Fruit fly (Drosophila melanogaster) whole organism, embryonic: ENCODE results near the gene CG42553.
A peak's percentile ranks its signal among the peaks of the same experiment; 100 is the strongest.

Source experiments
- BEAF-32 ChIP-seq: fragments of 200-800 bp; sonication (Bioruptor generic); optimal IDR thresholded peaks from 3 replicates; lab custom pipeline; 2017; ENCODE audit warnings: missing biosample characterization, missing genetic modification characterization, mild to moderate bottlenecking, moderate library complexity, missing genetic modification reagents
- CG10654 ChIP-seq: fragments of 200-800 bp; sonication (Bioruptor generic); optimal IDR thresholded peaks from 2 replicates; lab custom pipeline; 2016; ENCODE audit warnings: missing biosample characterization, missing genetic modification characterization
- CG11085 ChIP-seq: fragments of 200-800 bp; sonication (Bioruptor generic); IDR thresholded peaks from 2 replicates; pipeline ENCODE4 v1.3.6; 2022; ENCODE audit warnings: missing biosample characterization, missing genetic modification characterization
- CG12391 ChIP-seq: fragments of 200-800 bp; sonication (Bioruptor generic); optimal IDR thresholded peaks from 3 replicates; lab custom pipeline; 2018; ENCODE audit warnings: missing biosample characterization, mild to moderate bottlenecking, missing genetic modification characterization, moderate library complexity
- CG12659 ChIP-seq: fragments of 200-800 bp; sonication (Bioruptor generic); optimal IDR thresholded peaks from 3 replicates; lab custom pipeline; 2017; ENCODE audit warnings: mild to moderate bottlenecking, missing biosample characterization, missing genetic modification reagents, missing genetic modification characterization
- CG13296 ChIP-seq: fragments of 200-800 bp; sonication (Bioruptor generic); optimal IDR thresholded peaks from 3 replicates; lab custom pipeline; 2018; ENCODE audit warnings: missing biosample characterization, mild to moderate bottlenecking, missing genetic modification characterization
- CG16813 ChIP-seq: fragments of 200-800 bp; sonication (Bioruptor generic); IDR thresholded peaks from 3 replicates; pipeline ENCODE4 v1.3.6; 2022; ENCODE audit warnings: missing biosample characterization, missing genetic modification characterization; ENCODE audit not compliant: partially characterized antibody
- CG17361 ChIP-seq: fragments of 200-800 bp; sonication (Bioruptor generic); IDR thresholded peaks from 3 replicates; pipeline ENCODE4 v1.3.6; 2022; ENCODE audit warnings: missing biosample characterization, missing genetic modification characterization
- CG17829 ChIP-seq: fragments of 200-800 bp; optimal IDR thresholded peaks from 2 replicates; lab custom pipeline; 2019; ENCODE audit warnings: missing biosample characterization, mild to moderate bottlenecking, missing genetic modification characterization, moderate library complexity
- CG31365 ChIP-seq: fragments of 200-800 bp; sonication (Bioruptor generic); optimal IDR thresholded peaks from 2 replicates; lab custom pipeline; 2018; ENCODE audit warnings: missing biosample characterization, mild to moderate bottlenecking, missing genetic modification characterization
- CG31441 ChIP-seq: fragments of 200-800 bp; sonication (Bioruptor generic); IDR thresholded peaks from 2 replicates; pipeline ENCODE4 v1.3.6; 2022; ENCODE audit warnings: missing biosample characterization, missing genetic modification characterization
- CG33213 ChIP-seq: fragments of 200-800 bp; sonication (Bioruptor generic); optimal IDR thresholded peaks from 3 replicates; lab custom pipeline; 2016; ENCODE audit warnings: missing biosample characterization, missing genetic modification characterization
- CG33557 ChIP-seq: fragments of 200-800 bp; sonication (Bioruptor generic); optimal IDR thresholded peaks from 2 replicates; lab custom pipeline; 2019; ENCODE audit warnings: missing biosample characterization, mild to moderate bottlenecking, missing genetic modification characterization, moderate library complexity
- CG42726 ChIP-seq: fragments of 200-800 bp; sonication (Bioruptor generic); IDR thresholded peaks from 2 replicates; pipeline ENCODE4 v1.3.6; 2022; ENCODE audit warnings: missing biosample characterization, missing genetic modification characterization; ENCODE audit not compliant: partially characterized antibody
- CG4424 ChIP-seq: fragments of 200-800 bp; sonication (Bioruptor generic); optimal IDR thresholded peaks from 3 replicates; lab custom pipeline; 2016; ENCODE audit warnings: missing biosample characterization, missing genetic modification characterization
- CG4820 ChIP-seq: fragments of 200-800 bp; sonication (Bioruptor generic); optimal IDR thresholded peaks from 3 replicates; lab custom pipeline; 2016; ENCODE audit warnings: missing biosample characterization, missing genetic modification characterization
- CG5953 ChIP-seq: fragments of 200-800 bp; sonication (Bioruptor generic); IDR thresholded peaks from 2 replicates; pipeline ENCODE4 v1.3.6; 2022; ENCODE audit warnings: missing biosample characterization, missing genetic modification characterization
- CG6813 ChIP-seq: fragments of 200-800 bp; sonication (Bioruptor generic); optimal IDR thresholded peaks from 2 replicates; lab custom pipeline; 2017; ENCODE audit warnings: missing biosample characterization, missing genetic modification characterization, mild to moderate bottlenecking, moderate library complexity, missing genetic modification reagents
- CG7271 ChIP-seq: fragments of 200-800 bp; sonication (Bioruptor generic); optimal IDR thresholded peaks from 2 replicates; lab custom pipeline; 2018; ENCODE audit warnings: missing biosample characterization, mild to moderate bottlenecking, missing genetic modification characterization, moderate library complexity
- CG7556 ChIP-seq: fragments of 200-800 bp; sonication (Bioruptor generic); optimal IDR thresholded peaks from 2 replicates; lab custom pipeline; 2017; ENCODE audit warnings: missing biosample characterization, mild to moderate bottlenecking, missing genetic modification characterization
- D19A ChIP-seq: fragments of 200-800 bp; optimal IDR thresholded peaks from 3 replicates; lab custom pipeline; 2019; ENCODE audit warnings: missing biosample characterization, mild to moderate bottlenecking, missing genetic modification characterization, moderate library complexity
- Dad ChIP-seq: fragments of 200-800 bp; sonication (Bioruptor generic); optimal IDR thresholded peaks from 3 replicates; lab custom pipeline; 2016; ENCODE audit warnings: missing biosample characterization, missing genetic modification characterization
- Dll ChIP-seq: fragments of 200-800 bp; sonication (Bioruptor generic); IDR thresholded peaks from 4 replicates; pipeline ENCODE4 v1.3.6; 2022; ENCODE audit warnings: missing biosample characterization, missing genetic modification characterization; ENCODE audit not compliant: partially characterized antibody
- Dref ChIP-seq: fragments of 200-800 bp; sonication (Bioruptor generic); IDR thresholded peaks from 2 replicates; pipeline ENCODE4 v1.3.6; 2022; ENCODE audit warnings: missing biosample characterization, missing genetic modification characterization
- HmgD ChIP-seq: fragments of 200-800 bp; sonication (Bioruptor generic); optimal IDR thresholded peaks from 3 replicates; lab custom pipeline; 2016; ENCODE audit warnings: missing biosample characterization, missing genetic modification characterization
- Hmr ChIP-seq: fragments of 200-800 bp; sonication (Bioruptor generic); optimal IDR thresholded peaks from 3 replicates; lab custom pipeline; 2017; ENCODE audit warnings: mild to moderate bottlenecking, missing biosample characterization, missing genetic modification reagents, missing genetic modification characterization
- Myb ChIP-seq: fragments of 200-800 bp; sonication (Bioruptor generic); optimal IDR thresholded peaks from 2 replicates; lab custom pipeline; 2016; ENCODE audit warnings: missing biosample characterization, missing genetic modification characterization
- NC2α ChIP-seq: fragments of 200-800 bp; sonication (Bioruptor generic); optimal IDR thresholded peaks from 2 replicates; lab custom pipeline; 2016; ENCODE audit warnings: missing biosample characterization, missing genetic modification characterization
- Nf-YC ChIP-seq: fragments of 200-800 bp; optimal IDR thresholded peaks from 3 replicates; lab custom pipeline; 2019; ENCODE audit warnings: missing biosample characterization, mild to moderate bottlenecking, missing genetic modification characterization, moderate library complexity
- Oaz ChIP-seq: fragments of 200-800 bp; sonication (Bioruptor generic); IDR thresholded peaks from 2 replicates; pipeline ENCODE4 v1.3.6; 2022; ENCODE audit warnings: missing biosample characterization, missing genetic modification characterization
- Oli ChIP-seq: fragments of 200-800 bp; sonication (Bioruptor generic); optimal IDR thresholded peaks from 2 replicates; lab custom pipeline; 2018; ENCODE audit warnings: missing biosample characterization, mild to moderate bottlenecking, missing genetic modification characterization, moderate library complexity
- Optix ChIP-seq: fragments of 200-800 bp; sonication (Bioruptor generic); IDR thresholded peaks from 3 replicates; pipeline ENCODE4 v1.3.6; 2022; ENCODE audit warnings: missing biosample characterization, missing genetic modification characterization
- Scr ChIP-seq: fragments of 200-800 bp; sonication (Bioruptor generic); IDR thresholded peaks from 2 replicates; pipeline ENCODE4 v1.3.6; 2022; ENCODE audit warnings: missing biosample characterization, missing genetic modification characterization; ENCODE audit not compliant: partially characterized antibody
- Ssrp ChIP-seq: fragments of 200-800 bp; sonication (Bioruptor generic); optimal IDR thresholded peaks from 2 replicates; lab custom pipeline; 2018; ENCODE audit warnings: missing biosample characterization, mild to moderate bottlenecking, missing genetic modification characterization, moderate library complexity
- Stat92E ChIP-seq, 3 experiments: fragments of >200 bp in 2 of 3; fragments of 200-800 bp in 1 of 3; sonication (Bioruptor generic) in 1 of 3; optimal IDR thresholded peaks; 2 replicates each; lab custom pipeline; 2017 to 2019; ENCODE audit warnings: missing biosample characterization in 3 of 3, missing genetic modification characterization in 3 of 3, mild to moderate bottlenecking in 1 of 3, moderate library complexity in 1 of 3
- abd-A ChIP-seq: fragments of 200-800 bp; sonication (Bioruptor generic); optimal IDR thresholded peaks from 3 replicates; lab custom pipeline; 2019; ENCODE audit warnings: missing biosample characterization, mild to moderate bottlenecking, missing genetic modification characterization, moderate library complexity
- ara ChIP-seq: fragments of 200-800 bp; sonication (Bioruptor generic); IDR thresholded peaks from 2 replicates; pipeline ENCODE4 v1.3.6; 2022; ENCODE audit warnings: missing biosample characterization, missing genetic modification characterization
- ato ChIP-seq: fragments of 200-800 bp; sonication (Bioruptor generic); IDR thresholded peaks from 2 replicates; pipeline ENCODE4 v1.3.6; 2022; ENCODE audit warnings: missing biosample characterization, missing genetic modification characterization; ENCODE audit not compliant: partially characterized antibody
- chinmo ChIP-seq: fragments of 200-800 bp; sonication (Bioruptor generic); IDR thresholded peaks from 4 replicates; pipeline ENCODE4 v1.3.6; 2022; ENCODE audit warnings: missing biosample characterization, missing genetic modification characterization; ENCODE audit not compliant: partially characterized antibody
- cwo ChIP-seq: fragments of 200-800 bp; sonication (Bioruptor generic); optimal IDR thresholded peaks from 3 replicates; lab custom pipeline; 2017; ENCODE audit warnings: missing biosample characterization, missing genetic modification characterization, mild to moderate bottlenecking, moderate library complexity, missing genetic modification reagents
- disco-r ChIP-seq: fragments of 200-800 bp; sonication (Bioruptor generic); optimal IDR thresholded peaks from 2 replicates; lab custom pipeline; 2016; ENCODE audit warnings: missing biosample characterization, missing genetic modification characterization
- dm ChIP-seq: fragments of 200-800 bp; sonication (Bioruptor generic); optimal IDR thresholded peaks from 3 replicates; lab custom pipeline; 2016; ENCODE audit warnings: missing biosample characterization, missing genetic modification characterization
- emc ChIP-seq: fragments of 200-800 bp; sonication (Bioruptor generic); optimal IDR thresholded peaks from 2 replicates; lab custom pipeline; 2016; ENCODE audit warnings: missing biosample characterization, missing genetic modification characterization
- eve ChIP-seq, 2 experiments: fragments of >200 bp; optimal IDR thresholded peaks; 2 replicates each; lab custom pipeline; 2017; ENCODE audit warnings: missing biosample characterization in 2 of 2, missing genetic modification characterization in 2 of 2
- fd64A ChIP-seq: fragments of 200-800 bp; sonication (Bioruptor generic); optimal IDR thresholded peaks from 3 replicates; lab custom pipeline; 2018; ENCODE audit warnings: missing biosample characterization, mild to moderate bottlenecking, missing genetic modification characterization
- gcm ChIP-seq: fragments of 200-800 bp; sonication (Bioruptor generic); optimal IDR thresholded peaks from 2 replicates; lab custom pipeline; 2019; ENCODE audit warnings: missing biosample characterization, mild to moderate bottlenecking, missing genetic modification characterization, moderate library complexity
- gsb-n ChIP-seq: fragments of 200-800 bp; sonication (Bioruptor generic); optimal IDR thresholded peaks from 3 replicates; lab custom pipeline; 2018; ENCODE audit warnings: missing biosample characterization, mild to moderate bottlenecking, missing genetic modification characterization
- mam ChIP-seq: fragments of 200-800 bp; sonication (Bioruptor generic); optimal IDR thresholded peaks from 3 replicates; lab custom pipeline; 2016; ENCODE audit warnings: missing biosample characterization, missing genetic modification characterization
- slbo ChIP-seq: fragments of 200-800 bp; sonication (Bioruptor generic); IDR thresholded peaks from 2 replicates; pipeline ENCODE4 v1.3.6; 2022; ENCODE audit warnings: missing biosample characterization, missing genetic modification characterization

The CG42553 gene

DNA sequence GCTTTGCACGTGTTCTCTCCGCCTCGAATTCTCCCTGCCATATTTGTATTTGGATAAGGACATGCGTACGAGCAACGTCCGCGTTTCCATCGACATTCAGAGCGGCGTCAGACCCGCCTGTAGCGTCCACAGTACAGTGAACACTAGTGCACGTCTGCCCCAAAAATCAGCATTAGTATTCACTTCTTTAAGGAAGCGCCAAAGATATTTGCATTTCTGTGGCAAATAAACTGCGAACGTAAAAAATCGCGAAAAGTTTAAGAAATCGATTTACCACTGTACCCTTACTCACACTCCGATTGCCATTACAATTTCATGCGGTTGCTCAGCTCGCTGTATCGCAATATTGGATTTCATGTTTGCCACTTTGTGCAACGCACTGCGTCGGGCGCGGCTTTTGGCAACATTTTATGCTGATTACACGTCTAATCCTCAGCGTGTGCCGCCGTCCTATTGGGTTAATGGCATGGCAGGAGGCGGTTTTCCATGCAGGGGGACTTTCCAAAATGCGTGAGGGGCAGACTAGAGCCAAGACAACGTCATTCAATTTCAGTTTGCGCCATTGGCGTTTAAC, 31.1 kb upstream of the CG42553 start (continued):
- TF ChIP-seq CG5953 (GFP tag; lab: Robert Waterston, UW) (peak; percentile 84), D19A (tag; lab: Kevin White, UChicago) (peak; percentile 73), Scr (GFP tag; lab: Robert Waterston, UW) (no peak), cwo (GFP tag; lab: Kevin White, UChicago) (peak; percentile 72), NC2α (GFP tag; lab: Kevin White, UChicago) (peak; percentile 54), dm (peak; percentile 76), Ssrp (tag; lab: Kevin White, UChicago) (peak; percentile 79), ato (GFP tag; lab: Robert Waterston, UW) (no peak), CG17361 (GFP tag; lab: Robert Waterston, UW) (peak; percentile 70), fd64A (GFP tag; lab: Kevin White, UChicago) (peak; percentile 80), CG4820 (peak; percentile 88), Dref (GFP tag; lab: Robert Waterston, UW) (peak; percentile 30; the same call in 1 of the 2 replicates), CG31365 (tag; lab: Kevin White, UChicago) (peak; percentile 68), BEAF-32 (no peak), CG42726 (GFP tag; lab: Robert Waterston, UW) (no peak), CG13296 (GFP tag; lab: Kevin White, UChicago) (peak; percentile 81), HmgD (peak; percentile 84), Optix (GFP tag; lab: Robert Waterston, UW) (peak; percentile 94), CG33557 (GFP tag; lab: Kevin White, UChicago) (peak; percentile 71), Myb (GFP tag; lab: Kevin White, UChicago) (peak; percentile 78), eve (GFP tag; optimal IDR thresholded peaks at IDR 0.05; lab: Kevin White, UChicago) (peak in 1 of 2 experiments; percentile 88), chinmo (GFP tag; lab: Robert Waterston, UW) (no peak), CG33213 (GFP tag; lab: Kevin White, UChicago) (peak; percentile 91), CG10654 (GFP tag; lab: Kevin White, UChicago) (peak; percentile 80), CG7271 (tag; lab: Kevin White, UChicago) (no peak), abd-A (tag; lab: Kevin White, UChicago) (peak; percentile 70), CG17829 (tag; lab: Kevin White, UChicago) (peak; percentile 77), CG16813 (no peak), Dad (GFP tag; lab: Kevin White, UChicago) (peak; percentile 90), Oli (tag; lab: Kevin White, UChicago) (peak; percentile 88), Oaz (GFP tag; lab: Robert Waterston, UW) (peak; percentile 80), Dll (GFP tag; lab: Robert Waterston, UW) (no peak), CG4424 (GFP tag; lab: Kevin White, UChicago) (peak; percentile 77), disco-r (GFP tag; lab: Kevin White, UChicago) (peak; percentile 85), slbo (GFP tag; lab: Robert Waterston, UW) (peak; percentile 95), CG6813 (GFP tag; lab: Kevin White, UChicago) (peak; percentile 90), Stat92E (GFP tag; optimal IDR thresholded peaks at IDR 0.05; lab: Kevin White, UChicago) (no peak), Nf-YC (tag; lab: Kevin White, UChicago) (peak; percentile 61), CG7556 (GFP tag; lab: Kevin White, UChicago) (peak; percentile 91), ara (peak; percentile 94), CG31441 (GFP tag; lab: Robert Waterston, UW) (peak; percentile 77), CG12659 (GFP tag; lab: Kevin White, UChicago) (peak; percentile 85), emc (GFP tag; lab: Kevin White, UChicago) (peak; percentile 68), Hmr (GFP tag; lab: Kevin White, UChicago) (peak; percentile 92), mam (GFP tag; lab: Kevin White, UChicago) (peak; percentile 93), gsb-n (tag; lab: Kevin White, UChicago) (peak; percentile 86), CG11085 (GFP tag; lab: Robert Waterston, UW) (peak; percentile 76), CG12391 (tag; lab: Kevin White, UChicago) (peak; percentile 86), gcm (peak; percentile 85)
